Fruit fly (Drosophila melanogaster) whole organism, wandering third instar larva: ENCODE measurements around the gene CG15814.

Source experiments
- Abd-B ChIP-seq: fragments of >200 bp; optimal IDR thresholded peaks from 2 replicates; lab custom pipeline; 2017; ENCODE audit warnings: missing biosample characterization, missing genetic modification characterization
- CG9705 ChIP-seq: fragments of 200-800 bp; sonication (Bioruptor generic); optimal IDR thresholded peaks from 2 replicates; lab custom pipeline; 2018; ENCODE audit warnings: missing biosample characterization, mild to moderate bottlenecking, missing genetic modification characterization
- CrebA ChIP-seq: fragments of 200-800 bp; sonication (Bioruptor generic); optimal IDR thresholded peaks from 2 replicates; lab custom pipeline; 2016; ENCODE audit warnings: missing biosample characterization, mild to moderate bottlenecking, missing genetic modification characterization, borderline replicate concordance
- Dif ChIP-seq: fragments of 200-275, 200-300 bp; sonication (Bioruptor generic); optimal IDR thresholded peaks from 2 replicates; lab custom pipeline; 2018; ENCODE audit warnings: missing biosample characterization, missing genetic modification characterization; ENCODE audit not compliant: partially characterized antibody
- GATAd ChIP-seq: sonication (Bioruptor generic); optimal IDR thresholded peaks from 2 replicates; lab custom pipeline; 2016; ENCODE audit warnings: missing biosample characterization, missing genetic modification characterization
- HLH106 ChIP-seq: fragments of 200-800 bp; optimal IDR thresholded peaks from 3 replicates; lab custom pipeline; 2019; ENCODE audit warnings: missing biosample characterization, mild to moderate bottlenecking, missing genetic modification characterization, moderate library complexity
- Hnf4 ChIP-seq: fragments of 200-800 bp; sonication (Bioruptor generic); optimal IDR thresholded peaks from 2 replicates; lab custom pipeline; 2016; ENCODE audit warnings: missing biosample characterization, mild to moderate bottlenecking, missing genetic modification characterization
- Hr78 ChIP-seq: fragments of >200 bp; optimal IDR thresholded peaks from 2 replicates; lab custom pipeline; 2017; ENCODE audit warnings: missing biosample characterization, missing genetic modification characterization
- Hr83 ChIP-seq: fragments of 200-300 bp; sonication (Bioruptor generic); optimal IDR thresholded peaks from 2 replicates; lab custom pipeline; 2016; ENCODE audit warnings: missing biosample characterization, mild to moderate bottlenecking, missing genetic modification characterization, moderate library complexity; ENCODE audit not compliant: poor library complexity, severe bottlenecking
- Jra ChIP-seq: sonication (Bioruptor generic); optimal IDR thresholded peaks from 2 replicates; lab custom pipeline; 2016; ENCODE audit warnings: missing biosample characterization, missing genetic modification characterization
- Mio ChIP-seq: sonication (Bioruptor generic); optimal IDR thresholded peaks from 2 replicates; lab custom pipeline; 2016; ENCODE audit warnings: missing biosample characterization, missing genetic modification characterization
- Myc ChIP-seq: fragments of >200 bp; optimal IDR thresholded peaks from 2 replicates; lab custom pipeline; 2017
- OdsH ChIP-seq: fragments of 200-800 bp; sonication (Bioruptor generic); optimal IDR thresholded peaks from 2 replicates; lab custom pipeline; 2016; ENCODE audit warnings: missing biosample characterization, mild to moderate bottlenecking, missing genetic modification characterization
- Rel ChIP-seq, 2 experiments: fragments of 200-800 bp; sonication (Bioruptor generic) in 1 of 2; optimal IDR thresholded peaks; 2 replicates in 1 of 2; 3 replicates in 1 of 2; lab custom pipeline; 2016 to 2019; ENCODE audit warnings: mild to moderate bottlenecking in 2 of 2, missing biosample characterization in 2 of 2, missing genetic modification characterization in 2 of 2, moderate library complexity in 1 of 2
- Sp1 ChIP-seq: fragments of 200-800 bp; sonication (Bioruptor generic); optimal IDR thresholded peaks from 3 replicates; lab custom pipeline; 2019; ENCODE audit warnings: missing biosample characterization, mild to moderate bottlenecking, missing genetic modification characterization, moderate library complexity
- br ChIP-seq: fragments of 200-800 bp; sonication (Bioruptor generic); optimal IDR thresholded peaks from 2 replicates; lab custom pipeline; 2016; ENCODE audit warnings: missing biosample characterization, missing genetic modification characterization
- dl ChIP-seq, 2 experiments: fragments of 175-275, 200-275 bp in 1 of 2; fragments of 200-275 bp in 1 of 2; sonication (Bioruptor generic); optimal IDR thresholded peaks; lab custom pipeline; 2018; ENCODE audit warnings: mild to moderate bottlenecking in 2 of 2, missing biosample characterization in 2 of 2, missing genetic modification characterization in 2 of 2, moderate library complexity in 2 of 2; ENCODE audit not compliant: partially characterized antibody in 2 of 2, insufficient read depth in 1 of 2
- dsf ChIP-seq: sonication (Bioruptor generic); optimal IDR thresholded peaks from 2 replicates; lab custom pipeline; 2016; ENCODE audit warnings: missing biosample characterization, missing genetic modification characterization, borderline replicate concordance
- ey ChIP-seq: fragments of 200-800 bp; sonication (Bioruptor generic); optimal IDR thresholded peaks from 2 replicates; lab custom pipeline; 2016; ENCODE audit warnings: missing biosample characterization, missing genetic modification characterization
- foxo ChIP-seq, 2 experiments: fragments of 200-800 bp; sonication (Bioruptor generic); optimal IDR thresholded peaks; 2 replicates in 1 of 2; 3 replicates in 1 of 2; lab custom pipeline; 2016 to 2017; ENCODE audit warnings: missing biosample characterization in 2 of 2, missing genetic modification characterization in 2 of 2
- fru ChIP-seq: fragments of 200-800 bp; sonication (Bioruptor generic); optimal IDR thresholded peaks from 3 replicates; lab custom pipeline; 2016; ENCODE audit warnings: missing biosample characterization, mild to moderate bottlenecking, missing genetic modification characterization
- h ChIP-seq: fragments of 200-800 bp; sonication (Bioruptor generic); optimal IDR thresholded peaks from 3 replicates; lab custom pipeline; 2016; ENCODE audit warnings: missing biosample characterization, mild to moderate bottlenecking, missing genetic modification characterization
- jim ChIP-seq: fragments of 175-275, 200-325 bp; sonication (Bioruptor generic); optimal IDR thresholded peaks from 2 replicates; lab custom pipeline; 2016; ENCODE audit warnings: missing biosample characterization, mild to moderate bottlenecking, missing genetic modification characterization
- pan ChIP-seq: fragments of >200 bp; optimal IDR thresholded peaks from 2 replicates; lab custom pipeline; 2017
- psq ChIP-seq: fragments of 200-800 bp; sonication (Bioruptor generic); optimal IDR thresholded peaks from 3 replicates; lab custom pipeline; 2017; ENCODE audit warnings: missing biosample characterization, mild to moderate bottlenecking, missing genetic modification characterization, moderate library complexity
- rgr ChIP-seq: fragments of 200-800 bp; sonication (Bioruptor generic); optimal IDR thresholded peaks from 3 replicates; lab custom pipeline; 2016; ENCODE audit warnings: missing biosample characterization, mild to moderate bottlenecking, missing genetic modification characterization
- sage ChIP-seq: fragments of 200-800 bp; sonication (Bioruptor generic); optimal IDR thresholded peaks from 2 replicates; lab custom pipeline; 2016; ENCODE audit warnings: missing biosample characterization, mild to moderate bottlenecking, missing genetic modification characterization
- sv ChIP-seq: fragments of 200-800 bp; sonication (Bioruptor generic); optimal IDR thresholded peaks from 3 replicates; lab custom pipeline; 2016; ENCODE audit warnings: missing biosample characterization, missing genetic modification characterization
- woc ChIP-seq: sonication (Bioruptor generic); optimal IDR thresholded peaks from 2 replicates; lab custom pipeline; 2016; ENCODE audit warnings: missing biosample characterization, mild to moderate bottlenecking, missing genetic modification characterization

The CG15814 gene

DNA sequence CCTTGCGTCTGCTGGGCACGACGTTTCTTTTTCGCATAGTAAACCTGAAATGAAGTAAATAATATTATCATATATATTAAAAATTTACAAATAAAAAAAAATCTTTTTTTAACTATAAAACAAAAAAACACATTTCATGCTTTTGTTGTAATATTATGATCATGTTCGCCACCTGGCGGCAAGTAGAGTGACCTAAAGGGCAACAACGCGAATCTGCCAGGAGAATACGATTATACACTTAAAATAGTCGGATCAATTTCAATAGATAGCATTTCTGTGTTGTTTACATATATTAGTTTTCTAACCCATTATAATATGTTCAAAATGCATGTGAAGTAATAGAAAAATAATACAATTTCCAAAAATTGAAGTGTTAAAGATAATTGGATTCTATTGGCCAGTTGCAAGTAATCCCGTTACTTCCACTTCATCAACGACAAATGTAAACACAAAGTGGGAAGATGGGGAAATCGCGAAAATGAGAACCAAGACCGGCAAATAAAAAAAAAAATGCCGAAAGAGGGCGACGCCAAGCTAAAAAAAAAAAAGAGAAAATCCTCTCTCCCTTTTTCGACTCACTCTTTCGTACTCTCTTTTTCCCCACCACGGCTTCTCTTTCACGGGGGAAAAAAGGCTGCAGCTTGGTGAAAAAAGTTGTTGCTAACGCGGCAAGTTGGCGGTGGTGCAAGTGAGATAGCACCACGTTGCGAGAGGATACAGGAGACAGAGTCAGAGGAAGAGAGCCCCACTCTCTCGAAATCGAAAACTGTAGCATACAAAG lies 20.7 kb upstream of the CG15814 start:
- TF ChIP-seq Hr78 (GFP tag; lab: Kevin White, UChicago) (no peak), dl (GFP tag; optimal IDR thresholded peaks at IDR 0.05; lab: Kevin White, UChicago; ENCODE audit: insufficient read depth in 1 of 2, partially characterized antibody in 2 of 2) (peak in 1 of 2 experiments; percentile 11), rgr (no peak), CrebA (GFP tag; lab: Kevin White, UChicago) (no peak), Dif (GFP tag; lab: Kevin White, UChicago) (peak; percentile 19), fru (GFP tag; lab: Kevin White, UChicago) (peak; percentile 3), Hnf4 (GFP tag; lab: Kevin White, UChicago) (no peak)

DNA sequence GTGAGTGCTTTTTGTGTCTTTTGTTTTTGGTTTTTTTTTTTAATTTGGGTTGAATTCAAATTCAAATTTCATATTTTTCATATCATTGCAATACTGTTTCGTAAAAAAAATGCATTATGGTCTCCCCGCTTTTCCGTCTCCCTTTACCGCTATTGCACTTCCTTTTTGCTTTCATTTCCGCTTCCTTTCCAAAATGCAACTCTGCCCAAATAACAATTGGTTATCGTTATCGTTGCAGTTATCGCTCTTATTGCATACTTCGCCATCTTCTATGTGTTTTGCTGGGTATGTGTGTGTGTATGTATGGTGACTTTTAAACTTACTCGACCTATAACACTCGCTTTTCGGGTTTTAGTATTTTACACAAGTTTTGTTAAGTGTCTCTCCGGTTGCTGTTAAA lies 15.0 kb upstream of the CG15814 start:
- TF ChIP-seq jim (GFP tag; lab: Kevin White, UChicago) (no peak), fru (GFP tag; lab: Kevin White, UChicago) (no peak), CG9705 (GFP tag; lab: Kevin White, UChicago) (no peak), Jra (GFP tag; lab: Kevin White, UChicago) (no peak), dsf (GFP tag; lab: Kevin White, UChicago) (no peak), CrebA (GFP tag; lab: Kevin White, UChicago) (no peak), GATAd (no peak), Hr78 (GFP tag; lab: Kevin White, UChicago) (no peak), Dif (GFP tag; lab: Kevin White, UChicago) (no peak), rgr (no peak), Sp1 (GFP tag; lab: Kevin White, UChicago) (no peak), Abd-B (GFP tag; lab: Kevin White, UChicago) (no peak)

DNA sequence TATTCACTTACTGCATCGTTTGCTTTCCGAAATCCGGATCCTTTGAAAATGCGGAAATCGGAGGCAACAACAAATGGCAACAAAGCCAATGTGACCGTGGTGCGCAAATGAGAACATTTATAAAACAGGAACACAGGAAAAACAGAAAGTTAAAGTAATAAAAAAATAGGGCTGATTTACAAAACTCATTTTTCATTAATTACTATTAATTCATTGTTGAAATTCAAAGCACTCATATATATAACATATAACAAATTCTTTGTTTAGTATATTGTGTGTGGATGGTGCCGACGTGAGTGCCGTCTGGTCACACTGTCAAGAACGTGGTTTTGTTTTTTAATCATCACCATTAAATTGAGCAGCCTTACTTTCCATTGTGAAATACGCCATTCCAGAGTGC lies 10.6 kb upstream of the CG15814 start, which contains the start of the genes Arp8 and CG6769:
TSS of gene Arp8 (minus strand) at position 90 of the 400 bp plus-strand sequence.
TSS of gene CG6769 (plus strand) at position 292 of the 400 bp plus-strand sequence.
- TF ChIP-seq woc = peak; percentile 15
- TF ChIP-seq fru (GFP tag; lab: Kevin White, UChicago) = peak; percentile 10
- no peak for TF ChIP-seq Dif (GFP tag; lab: Kevin White, UChicago)
- peak; percentile 15 for TF ChIP-seq OdsH (GFP tag; lab: Kevin White, UChicago)
- TF ChIP-seq Abd-B (GFP tag; lab: Kevin White, UChicago) = no peak
- TF ChIP-seq ey (GFP tag; lab: Kevin White, UChicago) = peak; percentile 27
- no peak for TF ChIP-seq psq
- TF ChIP-seq rgr = peak; percentile 32
- peak; percentile 48 for TF ChIP-seq HLH106 (tag; lab: Kevin White, UChicago)
- TF ChIP-seq foxo (GFP tag; optimal IDR thresholded peaks at IDR 0.05; lab: Kevin White, UChicago) = peak in 1 of 2 experiments; percentile 39
- peak; percentile 0 for TF ChIP-seq Myc
- peak; percentile 48 for TF ChIP-seq h (GFP tag; lab: Kevin White, UChicago)
- peak; percentile 28 for TF ChIP-seq Hnf4 (GFP tag; lab: Kevin White, UChicago)
- no peak for TF ChIP-seq Rel (GFP tag; optimal IDR thresholded peaks at IDR 0.05; lab: Kevin White, UChicago)
- peak; percentile 25 for TF ChIP-seq Rel (tag; optimal IDR thresholded peaks at IDR 0.05; lab: Kevin White, UChicago)
- TF ChIP-seq sv (GFP tag; lab: Kevin White, UChicago) = no peak
- peak; percentile 34 for TF ChIP-seq Sp1 (GFP tag; lab: Kevin White, UChicago)
- TF ChIP-seq, all 38 proteins: peak for 12

DNA sequence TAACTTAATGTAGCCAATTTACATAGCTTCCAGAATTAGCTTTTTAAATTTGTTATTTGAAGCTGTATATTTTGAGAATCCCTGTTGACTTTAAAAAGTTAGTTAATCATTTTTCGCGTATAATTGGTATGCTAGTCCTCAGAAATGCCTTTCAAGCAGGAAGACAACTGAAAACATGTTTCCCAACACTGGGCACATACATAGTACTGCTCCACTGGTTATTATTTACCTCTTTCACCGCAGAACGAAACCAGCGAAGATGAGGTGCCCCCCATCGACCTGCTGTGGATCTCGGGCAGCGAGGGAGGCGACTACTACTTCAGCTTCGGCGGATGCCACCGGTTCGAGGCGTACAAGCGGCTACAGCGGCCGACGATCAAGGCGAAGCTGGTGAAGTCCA lies 7.7 kb upstream of the CG15814 start:
- TF ChIP-seq Hr83 (GFP tag; lab: Kevin White, UChicago) (no peak), GATAd (no peak)

DNA sequence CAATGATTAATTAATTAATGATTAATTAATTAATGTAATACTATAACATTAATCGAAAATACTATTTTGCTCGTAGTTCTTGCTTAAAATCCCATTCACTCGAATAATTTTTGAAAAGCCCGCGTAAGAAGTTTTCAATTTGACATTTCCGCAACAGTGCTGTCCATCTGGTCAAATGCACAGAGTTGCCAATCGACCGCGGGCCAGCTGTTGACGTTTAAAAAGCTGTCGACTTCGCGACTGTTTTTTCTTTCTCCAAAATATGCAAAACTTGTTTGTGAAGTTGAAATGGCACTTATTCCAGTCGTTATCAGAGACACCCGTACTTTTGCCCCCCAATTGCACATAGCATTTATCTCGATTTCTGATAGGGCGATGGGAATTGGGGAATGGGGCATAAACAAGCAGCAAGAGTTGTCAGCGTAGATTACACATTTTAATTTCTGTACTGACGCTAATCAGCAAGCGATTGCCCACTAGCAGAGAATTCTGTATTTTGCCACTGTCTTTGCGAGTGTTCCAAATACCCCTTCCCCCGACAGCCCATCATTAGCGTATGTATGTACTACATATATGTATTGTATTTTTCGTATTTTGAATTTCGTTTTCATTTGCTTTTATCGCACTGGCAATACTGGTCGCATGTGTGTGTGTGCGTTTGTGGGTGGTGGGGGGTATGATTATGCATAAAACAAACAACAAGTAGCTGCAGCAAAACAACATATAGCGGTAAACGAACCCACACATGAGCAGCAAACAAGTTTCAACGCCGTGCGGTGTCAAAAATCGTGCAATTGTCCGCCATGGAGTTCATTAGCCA lies 6.5 kb upstream of the CG15814 start, which contains the start of gene Srx:
TSS of gene Srx (plus strand) at position 517 of the 820 bp plus-strand sequence.
- TF ChIP-seq pan (lab: Kevin White, UChicago) (no peak), CrebA (GFP tag; lab: Kevin White, UChicago) (no peak), Sp1 (GFP tag; lab: Kevin White, UChicago) (peak; percentile 62), psq (peak; percentile 43), HLH106 (tag; lab: Kevin White, UChicago) (peak; percentile 59), OdsH (GFP tag; lab: Kevin White, UChicago) (peak; percentile 39), Hnf4 (GFP tag; lab: Kevin White, UChicago) (peak; percentile 66), h (GFP tag; lab: Kevin White, UChicago) (peak; percentile 59), Rel (GFP tag; optimal IDR thresholded peaks at IDR 0.05; lab: Kevin White, UChicago) (no peak), Rel (tag; optimal IDR thresholded peaks at IDR 0.05; lab: Kevin White, UChicago) (peak; percentile 59), jim (GFP tag; lab: Kevin White, UChicago) (peak; percentile 90), Mio (no peak), CG9705 (GFP tag; lab: Kevin White, UChicago) (peak; percentile 18), br (GFP tag; lab: Kevin White, UChicago) (peak; percentile 59), sage (GFP tag; lab: Kevin White, UChicago) (no peak), fru (GFP tag; lab: Kevin White, UChicago) (peak; percentile 33), rgr (peak; percentile 26), foxo (GFP tag; optimal IDR thresholded peaks at IDR 0.05; lab: Kevin White, UChicago) (peak in 1 of 2 experiments; percentile 47), ey (GFP tag; lab: Kevin White, UChicago) (peak; percentile 35), Jra (GFP tag; lab: Kevin White, UChicago) (peak; percentile 60)
